Fruit fly (Drosophila melanogaster): ENCODE results near the gene RhoGAP68F.

Gene RhoGAP68F

dm6 chr3L:12178847-12179437 lies 40.3 kb downstream of the RhoGAP68F start (continued):
- no peak for TF ChIP-seq CG12236 (GFP tag; optimal IDR thresholded peaks at IDR 0.05)
- TF ChIP-seq CG32767 (GFP tag; IDR thresholded peaks at IDR 0.05) = no peak
- no peak for TF ChIP-seq dmrt11E (tag; optimal IDR thresholded peaks at IDR 0.05)
- no peak for TF ChIP-seq CG11247 (GFP tag; IDR thresholded peaks at IDR 0.05)
- no peak for TF ChIP-seq Rx (GFP tag; IDR thresholded peaks at IDR 0.05)
- no peak for TF ChIP-seq CG10979 (tag; optimal IDR thresholded peaks at IDR 0.05)
- no peak for TF ChIP-seq CoRest (tag; optimal IDR thresholded peaks at IDR 0.05)
- peak; percentile 16 for TF ChIP-seq cwo (GFP tag; optimal IDR thresholded peaks at IDR 0.05)
- no peak for TF ChIP-seq sc (optimal IDR thresholded peaks at IDR 0.05)
- no peak for TF ChIP-seq sc (GFP tag; optimal IDR thresholded peaks at IDR 0.05)
- no peak for TF ChIP-seq schlank (tag; optimal IDR thresholded peaks at IDR 0.05)
- no peak for TF ChIP-seq chif (GFP tag; optimal IDR thresholded peaks at IDR 0.05)
- TF ChIP-seq CTCF (GFP tag; optimal IDR thresholded peaks at IDR 0.05) = no peak
- peak; percentile 10 for TF ChIP-seq CG2678 (tag; optimal IDR thresholded peaks at IDR 0.05)
- TF ChIP-seq CG4282 (GFP tag; optimal IDR thresholded peaks at IDR 0.05) = no peak
- no peak for TF ChIP-seq CG15514 (GFP tag; optimal IDR thresholded peaks at IDR 0.05)
- TF ChIP-seq CG17829 (tag; optimal IDR thresholded peaks at IDR 0.05) = no peak
- TF ChIP-seq B-H1 (GFP tag; IDR thresholded peaks at IDR 0.05) = no peak
- TF ChIP-seq CG2199 (GFP tag; IDR thresholded peaks at IDR 0.05) = no peak
- no peak for TF ChIP-seq CG6689 (GFP tag; IDR thresholded peaks at IDR 0.05)
- TF ChIP-seq Eip74EF (GFP tag; optimal IDR thresholded peaks at IDR 0.05) = no peak
- TF ChIP-seq CG6813 (GFP tag; optimal IDR thresholded peaks at IDR 0.05) = no peak
- no peak for TF ChIP-seq CG2712 (tag; optimal IDR thresholded peaks at IDR 0.05)
- TF ChIP-seq CG8388 (GFP tag; optimal IDR thresholded peaks at IDR 0.05) = no peak
- TF ChIP-seq H15 (GFP tag; IDR thresholded peaks at IDR 0.05) = 0 out of 3 replicates have a peak, but pooled peaks have one; percentile 37
- TF ChIP-seq CG5180 (GFP tag; optimal IDR thresholded peaks at IDR 0.05) = no peak
- TF ChIP-seq CG6683 (GFP tag; optimal IDR thresholded peaks at IDR 0.05) = no peak
- TF ChIP-seq maf-S (GFP tag; optimal IDR thresholded peaks at IDR 0.05) = no peak
- no peak for TF ChIP-seq Hsf (GFP tag; optimal IDR thresholded peaks at IDR 0.05)
- no peak for TF ChIP-seq amos (GFP tag; IDR thresholded peaks at IDR 0.05; ENCODE audit: partially characterized antibody)
- no peak for TF ChIP-seq Jarid2 (GFP tag; optimal IDR thresholded peaks at IDR 0.05)
- no peak for TF ChIP-seq exex (tag; optimal IDR thresholded peaks at IDR 0.05)
- no peak for TF ChIP-seq CG17612 (GFP tag; IDR thresholded peaks at IDR 0.05)
- TF ChIP-seq stc (GFP tag; IDR thresholded peaks at IDR 0.05) = no peak
- TF ChIP-seq CG11723 (GFP tag; optimal IDR thresholded peaks at IDR 0.05) = no peak
- no peak for TF ChIP-seq Hand (GFP tag; optimal IDR thresholded peaks at IDR 0.05)
- TF ChIP-seq CG9437 (GFP tag; optimal IDR thresholded peaks at IDR 0.05) = no peak
- TF ChIP-seq CG1832 (GFP tag; optimal IDR thresholded peaks at IDR 0.05) = no peak
- TF ChIP-seq CG10267 (tag; optimal IDR thresholded peaks at IDR 0.05) = no peak
- TF ChIP-seq pum (GFP tag; optimal IDR thresholded peaks at IDR 0.05) = no peak
- no peak for TF ChIP-seq CG12299 (tag; optimal IDR thresholded peaks at IDR 0.05)
- TF ChIP-seq tin (GFP tag; optimal IDR thresholded peaks at IDR 0.05) = no peak
- no peak for TF ChIP-seq Ets97D (GFP tag; optimal IDR thresholded peaks at IDR 0.05)
- TF ChIP-seq Antp (GFP tag; optimal IDR thresholded peaks at IDR 0.05) = no peak
- no peak for TF ChIP-seq ewg (GFP tag; optimal IDR thresholded peaks at IDR 0.05)
- no peak for TF ChIP-seq wek (GFP tag; optimal IDR thresholded peaks at IDR 0.05)
- TF ChIP-seq Dfd (GFP tag; optimal IDR thresholded peaks at IDR 0.05) = no peak
- TF ChIP-seq CG1603 (tag; optimal IDR thresholded peaks at IDR 0.05) = peak; percentile 10
- TF ChIP-seq CG4730 (GFP tag; IDR thresholded peaks at IDR 0.05) = no peak
- TF ChIP-seq CG12391 (tag; optimal IDR thresholded peaks at IDR 0.05) = no peak
- TF ChIP-seq Tbp (GFP tag; optimal IDR thresholded peaks at IDR 0.05) = no peak

All from whole organism, embryonic.